Worm (Caenorhabditis elegans): ENCODE results near the gene sri-28.

DNA sequence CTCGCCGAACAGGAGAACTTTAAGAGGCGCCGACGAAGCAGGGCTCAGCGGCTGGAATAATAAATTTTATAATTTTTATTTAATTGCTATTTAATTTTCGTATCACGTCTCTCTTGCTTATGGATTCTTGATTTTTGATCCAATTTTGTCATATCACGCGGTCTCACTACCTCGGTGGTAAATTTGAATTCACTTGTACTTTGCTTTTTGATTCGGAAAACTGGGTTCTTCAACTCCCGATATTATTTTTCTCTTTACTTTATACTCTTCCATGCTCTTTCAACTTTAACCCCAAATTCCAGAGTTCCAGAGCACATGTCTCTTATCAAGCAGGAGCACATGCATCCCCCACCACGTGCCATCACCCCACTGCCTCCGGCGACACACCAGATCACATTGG, 44.8 kb upstream of the sri-28 start, which contains the start of gene lido-11:
- no peak for TF ChIP-seq lsy-2 (tag; optimal IDR thresholded peaks at IDR 0.05)
- TF ChIP-seq unc-62 (GFP tag; optimal IDR thresholded peaks at IDR 0.05): no peak
- no peak for TF ChIP-seq snpc-4 (tag; optimal IDR thresholded peaks at IDR 0.05)
- TF ChIP-seq ztf-11 (tag; optimal IDR thresholded peaks at IDR 0.05): no peak
- TF ChIP-seq nhr-76 (tag; optimal IDR thresholded peaks at IDR 0.05): no peak
- TF ChIP-seq tbx-8 (GFP tag; optimal IDR thresholded peaks at IDR 0.05): no peak
